In the genomic region with DNA sequence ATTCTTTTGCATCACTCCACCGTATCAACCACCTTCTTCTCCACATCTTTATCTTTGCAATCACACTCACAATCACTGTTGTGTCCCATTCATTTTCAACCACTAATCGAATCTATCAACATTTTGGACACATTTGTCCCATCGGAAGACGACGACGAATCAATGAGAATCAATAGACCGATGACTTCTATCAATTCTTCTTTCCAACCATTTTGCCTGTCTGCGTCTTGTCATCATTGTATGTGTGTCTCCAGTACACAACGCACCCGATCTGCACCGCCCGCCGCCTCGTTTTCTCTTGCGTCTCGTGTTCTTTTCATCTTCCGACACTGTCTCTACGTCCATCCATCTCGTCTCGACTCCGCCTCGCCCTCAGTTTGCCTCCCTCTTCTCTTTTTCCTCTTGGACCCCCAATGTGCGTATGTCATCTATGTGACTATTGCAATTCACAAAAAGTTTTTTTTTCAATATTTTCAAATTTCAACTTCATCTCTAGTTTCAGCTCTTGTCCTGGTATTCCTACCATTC, we compare ENCODE assay signal across 5 worm cellular contexts.
A peak's percentile ranks its signal among the peaks of the same experiment; 100 is the strongest.
TF ChIP-seq lines count a peak whose summit lies in the region.

A gene (plus strand): TSS at position 478 of the 528 bp plus-strand sequence.

TF ChIP-seq in whole organism, L1 larva, 84 proteins besides CTCF, POLR2A, EP300 and RAD21 (continues in another document):
- peak; percentile 90 for TF ChIP-seq sox-4 (tag; optimal IDR thresholded peaks at IDR 0.05; lab: Kevin White, UChicago)
- peak; percentile 4 for TF ChIP-seq zip-4 (GFP tag; optimal IDR thresholded peaks at IDR 0.05; lab: Kevin White, UChicago)
- peak in 1 of 2 experiments; percentile 48 for TF ChIP-seq ztf-11 (tag; optimal IDR thresholded peaks at IDR 0.05; lab: Kevin White, UChicago)
- TF ChIP-seq Y116A8C.19 (tag; optimal IDR thresholded peaks at IDR 0.05; lab: Kevin White, UChicago; ENCODE audit: borderline replicate concordance) = no peak
- TF ChIP-seq dsc-1 (tag; optimal IDR thresholded peaks at IDR 0.05; lab: Kevin White, UChicago) = peak; percentile 71
- TF ChIP-seq egl-13 (tag; optimal IDR thresholded peaks at IDR 0.05; lab: Kevin White, UChicago) = peak; percentile 53
- TF ChIP-seq mab-9 (GFP tag; IDR thresholded peaks at IDR 0.05; lab: Robert Waterston, UW) = 0 out of 2 replicates have a peak, but pooled peaks have one; percentile 40
- TF ChIP-seq nhr-71 (tag; optimal IDR thresholded peaks at IDR 0.05; lab: Kevin White, UChicago) = peak; percentile 97
- TF ChIP-seq nhr-84 (tag; optimal IDR thresholded peaks at IDR 0.05; lab: Kevin White, UChicago) = no peak
- peak; percentile 86 for TF ChIP-seq skn-1 (tag; optimal IDR thresholded peaks at IDR 0.05; lab: Kevin White, UChicago)
- peak; percentile 32 for TF ChIP-seq fkh-10 (GFP tag; optimal IDR thresholded peaks at IDR 0.05; lab: Kevin White, UChicago)
- peak; percentile 60; the same call in 1 of the 2 replicates for TF ChIP-seq ceh-88 (GFP tag; IDR thresholded peaks at IDR 0.05; lab: Robert Waterston, UW)
- peak; percentile 93 for TF ChIP-seq tbx-2 (tag; optimal IDR thresholded peaks at IDR 0.05; lab: Kevin White, UChicago)
- peak; percentile 37 for TF ChIP-seq efl-3 (GFP tag; optimal IDR thresholded peaks at IDR 0.05; lab: Kevin White, UChicago)
- TF ChIP-seq efl-1 (optimal IDR thresholded peaks at IDR 0.05; lab: Kevin White, UChicago) = peak; percentile 62 to 66
- TF ChIP-seq efl-1 (GFP tag; optimal IDR thresholded peaks at IDR 0.05 in 1 of 2; lab: Kevin White, UChicago) = peak; percentile 36 to 95

TF ChIP-seq in whole organism, L3 larva, 47 proteins besides CTCF, POLR2A, EP300 and RAD21 (continues in another document):
- TF ChIP-seq eor-1 (tag; optimal IDR thresholded peaks at IDR 0.05; lab: Kevin White, UChicago) (no peak), nhr-25 (tag; optimal IDR thresholded peaks at IDR 0.05; lab: Kevin White, UChicago) (peak; percentile 96), jun-1 (tag; optimal IDR thresholded peaks at IDR 0.05; lab: Kevin White, UChicago) (peak; percentile 76), mdl-1 (tag; optimal IDR thresholded peaks at IDR 0.05; lab: Kevin White, UChicago) (peak; percentile 76), elt-2 (tag; optimal IDR thresholded peaks at IDR 0.05; lab: Kevin White, UChicago) (peak; percentile 62), daf-12 (tag; optimal IDR thresholded peaks at IDR 0.05; lab: Kevin White, UChicago) (no peak), nhr-23 (tag; optimal IDR thresholded peaks at IDR 0.05; lab: Kevin White, UChicago) (peak; percentile 96), nhr-12 (tag; optimal IDR thresholded peaks at IDR 0.05; lab: Kevin White, UChicago) (no peak), R02D3.7 (tag; optimal IDR thresholded peaks at IDR 0.05; lab: Kevin White, UChicago) (peak; percentile 76), nhr-237 (tag; optimal IDR thresholded peaks at IDR 0.05; lab: Kevin White, UChicago) (no peak), tbx-2 (tag; optimal IDR thresholded peaks at IDR 0.05; lab: Kevin White, UChicago) (peak; percentile 89), mml-1 (tag; optimal IDR thresholded peaks at IDR 0.05; lab: Kevin White, UChicago) (no peak), lsy-12 (tag; optimal IDR thresholded peaks at IDR 0.05; lab: Kevin White, UChicago) (peak; percentile 79), ZK546.5 (tag; optimal IDR thresholded peaks at IDR 0.05; lab: Kevin White, UChicago) (no peak), nfya-1 (tag; optimal IDR thresholded peaks at IDR 0.05; lab: Kevin White, UChicago; ENCODE audit: insufficient read depth) (peak; percentile 84), fkh-10 (GFP tag; optimal IDR thresholded peaks at IDR 0.05; lab: Kevin White, UChicago) (no peak), ama-1 (optimal IDR thresholded peaks at IDR 0.05; lab: Kevin White, UChicago) (no peak), egl-5 (tag; optimal IDR thresholded peaks at IDR 0.05; lab: Kevin White, UChicago) (peak; percentile 6)

TF ChIP-seq in whole organism, early embryonic, 17 proteins besides CTCF, POLR2A, EP300 and RAD21:
- TF ChIP-seq tbx-11 (GFP tag; IDR thresholded peaks at IDR 0.05; lab: Robert Waterston, UW) (no peak), aly-1 (tag; optimal IDR thresholded peaks at IDR 0.05; lab: Kevin White, UChicago) (no peak), flt-1 (GFP tag; IDR thresholded peaks at IDR 0.05; lab: Robert Waterston, UW) (0 out of 2 replicates have a peak, but pooled peaks have one; percentile 33), F13C5.2 (tag; optimal IDR thresholded peaks at IDR 0.05; lab: Kevin White, UChicago) (peak; percentile 25), scrt-1 (GFP tag; IDR thresholded peaks at IDR 0.05; lab: Robert Waterston, UW) (no peak), ceh-13 (GFP tag; optimal IDR thresholded peaks at IDR 0.05; lab: Kevin White, UChicago) (no peak)

TF ChIP-seq in whole organism, midembryonic, 9 proteins besides CTCF, POLR2A, EP300 and RAD21:
- no peak for TF ChIP-seq cog-1 (tag; optimal IDR thresholded peaks at IDR 0.05; lab: Kevin White, UChicago)
- TF ChIP-seq tab-1 (GFP tag; IDR thresholded peaks at IDR 0.05; lab: Robert Waterston, UW) = 0 out of 2 replicates have a peak, but pooled peaks have one; percentile 9
- no peak for TF ChIP-seq ztf-23 (GFP tag; IDR thresholded peaks at IDR 0.05; lab: Robert Waterston, UW)
- no peak for TF ChIP-seq T22C8.4 (GFP tag; IDR thresholded peaks at IDR 0.05; lab: Robert Waterston, UW)
- TF ChIP-seq flt-1 (GFP tag; IDR thresholded peaks at IDR 0.05; lab: Robert Waterston, UW) = no peak
TF ChIP-seq in whole organism, midembryonic: peak in this region for 1.

TF ChIP-seq in whole organism, young adult, 124 proteins besides CTCF, POLR2A, EP300 and RAD21 (continues in another document):
- no peak for TF ChIP-seq ztf-25 (GFP tag; IDR thresholded peaks at IDR 0.05; lab: Robert Waterston, UW)
- peak; percentile 72 for TF ChIP-seq die-1 (tag; optimal IDR thresholded peaks at IDR 0.05; lab: Kevin White, UChicago)
- 0 out of 2 replicates have a peak, but pooled peaks have one; percentile 36 for TF ChIP-seq rcor-1 (GFP tag; IDR thresholded peaks at IDR 0.05; lab: Robert Waterston, UW)
- peak; percentile 90 for TF ChIP-seq ztf-26 (tag; optimal IDR thresholded peaks at IDR 0.05; lab: Kevin White, UChicago)
- TF ChIP-seq chd-7 (tag; optimal IDR thresholded peaks at IDR 0.05; lab: Kevin White, UChicago) = peak; percentile 85
- peak; percentile 66 for TF ChIP-seq ceh-27 (GFP tag; optimal IDR thresholded peaks at IDR 0.05; lab: Kevin White, UChicago)
- TF ChIP-seq hrde-1 (tag; optimal IDR thresholded peaks at IDR 0.05; lab: Kevin White, UChicago; ENCODE audit: borderline replicate concordance) = no peak
- TF ChIP-seq Y53G8AR.9 (GFP tag; conservative IDR thresholded peaks at IDR 0.05; lab: Robert Waterston, UW) = 0 out of 2 replicates have a peak, but pooled peaks have one; percentile 15
- TF ChIP-seq K12H6.12 (tag; optimal IDR thresholded peaks at IDR 0.05; lab: Kevin White, UChicago) = peak; percentile 65
- peak; percentile 79 for TF ChIP-seq C06A6.2 (GFP tag; conservative IDR thresholded peaks at IDR 0.05; lab: Robert Waterston, UW)
- no peak for TF ChIP-seq zim-3 (tag; optimal IDR thresholded peaks at IDR 0.05; lab: Kevin White, UChicago)
- no peak for TF ChIP-seq attf-6 (GFP tag; IDR thresholded peaks at IDR 0.05; lab: Robert Waterston, UW)
- peak; percentile 71 for TF ChIP-seq unc-62 (GFP tag; optimal IDR thresholded peaks at IDR 0.05; lab: Kevin White, UChicago)
- 0 out of 2 replicates have a peak, but pooled peaks have one; percentile 7 for TF ChIP-seq egrh-3 (GFP tag; IDR thresholded peaks at IDR 0.05; lab: Robert Waterston, UW)
- peak; percentile 3 for TF ChIP-seq tlf-1 (GFP tag; optimal IDR thresholded peaks at IDR 0.05; lab: Kevin White, UChicago)
- no peak for TF ChIP-seq B0261.1 (tag; optimal IDR thresholded peaks at IDR 0.05; lab: Kevin White, UChicago)
- TF ChIP-seq B0035.1 (tag; optimal IDR thresholded peaks at IDR 0.05; lab: Kevin White, UChicago) = peak; percentile 27
- TF ChIP-seq ccch-3 (GFP tag; optimal IDR thresholded peaks at IDR 0.05; lab: Kevin White, UChicago) = no peak
- no peak for TF ChIP-seq mel-28 (tag; optimal IDR thresholded peaks at IDR 0.05; lab: Kevin White, UChicago; ENCODE audit: borderline replicate concordance)
- TF ChIP-seq madf-10 (tag; optimal IDR thresholded peaks at IDR 0.05; lab: Kevin White, UChicago) = peak; percentile 83
- no peak for TF ChIP-seq pbrm-1 (GFP tag; IDR thresholded peaks at IDR 0.05; lab: Robert Waterston, UW)
- TF ChIP-seq K11D2.4 (GFP tag; IDR thresholded peaks at IDR 0.05; lab: Robert Waterston, UW) = peak; percentile 76
- TF ChIP-seq hmg-1.2 (GFP tag; IDR thresholded peaks at IDR 0.05; lab: Robert Waterston, UW) = peak; percentile 57; the same call in 1 of the 2 replicates
- TF ChIP-seq cebp-1 (GFP tag; IDR thresholded peaks at IDR 0.05; lab: Robert Waterston, UW) = no peak
- peak; percentile 79 for TF ChIP-seq cebp-1 (tag; optimal IDR thresholded peaks at IDR 0.05; lab: Kevin White, UChicago)
- TF ChIP-seq Y56A3A.18 (GFP tag; IDR thresholded peaks at IDR 0.05; lab: Robert Waterston, UW) = no peak
- peak; percentile 8 for TF ChIP-seq ztf-18 (tag; optimal IDR thresholded peaks at IDR 0.05; lab: Kevin White, UChicago)
- TF ChIP-seq bed-1 (GFP tag; IDR thresholded peaks at IDR 0.05; lab: Robert Waterston, UW) = no peak
- TF ChIP-seq lin-26 (GFP tag; IDR thresholded peaks at IDR 0.05; lab: Robert Waterston, UW) = 0 out of 2 replicates have a peak, but pooled peaks have one; percentile 28
- TF ChIP-seq ztf-22 (GFP tag; optimal IDR thresholded peaks at IDR 0.05; lab: Kevin White, UChicago) = no peak
- TF ChIP-seq lin-54 (GFP tag; optimal IDR thresholded peaks at IDR 0.05; lab: Kevin White, UChicago) = peak; percentile 34
- TF ChIP-seq F52B5.7 (tag; optimal IDR thresholded peaks at IDR 0.05; lab: Kevin White, UChicago) = no peak
- peak; percentile 67 for TF ChIP-seq dox-1 (GFP tag; IDR thresholded peaks at IDR 0.05; lab: Robert Waterston, UW)
- TF ChIP-seq zfh-2 (GFP tag; conservative IDR thresholded peaks at IDR 0.05; lab: Robert Waterston, UW) = peak; percentile 92
- peak; percentile 94 for TF ChIP-seq somi-1 (GFP tag; optimal IDR thresholded peaks at IDR 0.05; lab: Kevin White, UChicago)
- TF ChIP-seq lin-40 (tag; optimal IDR thresholded peaks at IDR 0.05; lab: Kevin White, UChicago) = peak; percentile 87
- no peak for TF ChIP-seq snpc-4 (GFP tag; optimal IDR thresholded peaks at IDR 0.05; lab: Kevin White, UChicago)
- peak in 2 of 4 experiments; percentile 18 to 47 for TF ChIP-seq snpc-4 (tag; optimal IDR thresholded peaks at IDR 0.05; lab: Kevin White, UChicago)
- peak; percentile 75 for TF ChIP-seq atf-7 (tag; optimal IDR thresholded peaks at IDR 0.05; lab: Kevin White, UChicago)
- peak; percentile 62 for TF ChIP-seq F22D6.2 (tag; optimal IDR thresholded peaks at IDR 0.05; lab: Kevin White, UChicago)
- 0 out of 2 replicates have a peak, but pooled peaks have one; percentile 67 for TF ChIP-seq nfyb-1 (GFP tag; IDR thresholded peaks at IDR 0.05; lab: Robert Waterston, UW)
- no peak for TF ChIP-seq attf-3 (GFP tag; conservative IDR thresholded peaks at IDR 0.05; lab: Robert Waterston, UW)
